Worm (Caenorhabditis elegans): ENCODE measurements around the gene dhs-30.

Gene dhs-30

DNA sequence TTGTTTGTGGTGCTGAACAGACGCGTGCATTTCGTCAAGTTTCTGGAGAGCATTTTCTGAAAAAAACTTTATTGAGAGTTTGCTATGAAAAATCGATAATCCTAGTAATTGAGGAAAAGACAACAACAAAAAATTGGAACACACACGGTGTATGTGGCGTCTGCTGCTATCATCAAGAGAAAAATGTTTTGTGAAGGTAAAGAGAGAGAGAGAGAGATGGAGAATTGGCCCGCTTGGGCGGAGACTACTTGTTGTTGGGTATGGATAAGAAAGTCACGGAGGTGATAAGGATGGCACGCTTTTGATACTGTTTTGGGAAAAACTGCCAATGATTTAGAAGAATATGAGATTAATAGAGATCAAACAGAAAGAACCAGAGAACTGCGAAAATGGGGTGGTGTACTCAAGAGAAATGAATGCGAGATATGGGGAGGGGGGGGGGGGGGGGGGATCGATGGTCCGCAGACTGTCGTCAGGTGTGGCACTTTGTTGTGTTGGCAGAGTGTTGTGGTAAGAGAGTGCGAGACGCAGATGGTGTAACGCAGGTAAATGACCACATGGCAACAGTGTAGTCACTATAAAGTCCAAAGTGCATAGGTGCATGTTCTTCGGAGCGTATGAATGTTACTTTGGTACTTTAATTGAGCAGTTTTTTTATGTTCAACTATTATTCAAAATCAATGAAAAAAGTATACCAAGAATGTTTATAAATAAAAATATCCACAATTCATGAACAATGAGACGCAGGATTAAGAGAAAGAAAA is 18.4 kb downstream of the dhs-30 start, which contains the start of gene acdh-7:
TSS of gene acdh-7 (minus strand) at position 56 of the 764 bp plus-strand sequence.
- no peak for TF ChIP-seq nhr-25 (tag; optimal IDR thresholded peaks at IDR 0.05)
- TF ChIP-seq ama-1 (optimal IDR thresholded peaks at IDR 0.05) = no peak
- peak; percentile 20 for TF ChIP-seq pqm-1 (tag; optimal IDR thresholded peaks at IDR 0.05)
- TF ChIP-seq daf-12 (tag; optimal IDR thresholded peaks at IDR 0.05) = no peak
- TF ChIP-seq nhr-23 (tag; optimal IDR thresholded peaks at IDR 0.05) = no peak
- TF ChIP-seq fkh-10 (GFP tag; optimal IDR thresholded peaks at IDR 0.05) = no peak
- no peak for TF ChIP-seq nhr-11 (tag; optimal IDR thresholded peaks at IDR 0.05)
- TF ChIP-seq ZK546.5 (tag; optimal IDR thresholded peaks at IDR 0.05) = no peak
- TF ChIP-seq elt-3 (tag; optimal IDR thresholded peaks at IDR 0.05) = peak in 2 of 3 experiments; percentile 21 to 38
- peak; percentile 14 for TF ChIP-seq nhr-43 (tag; optimal IDR thresholded peaks at IDR 0.05; ENCODE audit: poor library complexity, severe bottlenecking)
- peak; percentile 76 for TF ChIP-seq elt-2 (tag; optimal IDR thresholded peaks at IDR 0.05)
- no peak for TF ChIP-seq lin-39 (tag; optimal IDR thresholded peaks at IDR 0.05)
- TF ChIP-seq nhr-12 (tag; optimal IDR thresholded peaks at IDR 0.05) = no peak
- TF ChIP-seq pha-4 (tag; optimal IDR thresholded peaks at IDR 0.05) = no peak
- TF ChIP-seq nfya-1 (tag; optimal IDR thresholded peaks at IDR 0.05; ENCODE audit: insufficient read depth) = peak; percentile 28
- no peak for TF ChIP-seq aly-2 (tag; optimal IDR thresholded peaks at IDR 0.05)
- no peak for TF ChIP-seq tbx-2 (tag; optimal IDR thresholded peaks at IDR 0.05)
- no peak for TF ChIP-seq nhr-77 (tag; optimal IDR thresholded peaks at IDR 0.05)
- no peak for TF ChIP-seq unc-39 (tag; optimal IDR thresholded peaks at IDR 0.05)
- no peak for TF ChIP-seq ceh-9 (tag; optimal IDR thresholded peaks at IDR 0.05)
- TF ChIP-seq nhr-237 (tag; optimal IDR thresholded peaks at IDR 0.05) = no peak
- no peak for TF ChIP-seq elt-1 (tag; optimal IDR thresholded peaks at IDR 0.05)
- no peak for TF ChIP-seq sea-2 (GFP tag; optimal IDR thresholded peaks at IDR 0.05)
- no peak for TF ChIP-seq nhr-28 (tag; optimal IDR thresholded peaks at IDR 0.05)
- TF ChIP-seq jun-1 (tag; optimal IDR thresholded peaks at IDR 0.05) = no peak
- no peak for TF ChIP-seq lsy-12 (tag; optimal IDR thresholded peaks at IDR 0.05)
- no peak for TF ChIP-seq nhr-76 (tag; optimal IDR thresholded peaks at IDR 0.05)
- no peak for TF ChIP-seq hmg-11 (tag; optimal IDR thresholded peaks at IDR 0.05)
- peak; percentile 64 for TF ChIP-seq ceh-28 (tag; optimal IDR thresholded peaks at IDR 0.05)
- no peak for TF ChIP-seq ztf-11 (tag; optimal IDR thresholded peaks at IDR 0.05)
- no peak for TF ChIP-seq R02D3.7 (tag; optimal IDR thresholded peaks at IDR 0.05)
- TF ChIP-seq fkh-2 (tag; optimal IDR thresholded peaks at IDR 0.05) = no peak
- TF ChIP-seq ztf-4 (tag; optimal IDR thresholded peaks at IDR 0.05) = no peak
- no peak for TF ChIP-seq snpc-4 (tag; optimal IDR thresholded peaks at IDR 0.05)
- TF ChIP-seq eor-1 (tag; optimal IDR thresholded peaks at IDR 0.05) = no peak
- no peak for TF ChIP-seq egl-5 (tag; optimal IDR thresholded peaks at IDR 0.05)
- no peak for TF ChIP-seq mdl-1 (tag; optimal IDR thresholded peaks at IDR 0.05)
- TF ChIP-seq unc-62 (GFP tag; optimal IDR thresholded peaks at IDR 0.05) = no peak
- no peak for TF ChIP-seq fos-1 (tag; optimal IDR thresholded peaks at IDR 0.05)

DNA sequence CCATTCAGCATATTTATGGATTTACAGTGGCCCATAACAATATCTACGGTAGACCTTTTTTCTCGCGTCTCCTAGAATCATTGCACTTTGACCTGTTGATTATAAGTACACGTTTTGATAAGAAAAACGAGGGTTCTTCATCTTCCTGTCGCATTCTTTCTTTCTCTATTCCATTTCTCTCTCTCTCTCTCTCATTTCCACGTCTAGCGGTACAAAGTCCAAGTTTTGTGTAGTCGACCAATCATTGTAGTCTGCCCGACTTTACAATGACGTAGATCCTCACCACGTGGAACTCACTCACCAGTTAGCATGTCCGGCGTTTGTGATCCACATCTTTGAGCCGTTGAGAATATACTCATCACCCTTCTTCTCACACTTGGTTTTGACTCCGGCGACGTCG is 19.5 kb downstream of the dhs-30 start:
- peak; percentile 91 for TF ChIP-seq nfya-1 (tag; optimal IDR thresholded peaks at IDR 0.05; ENCODE audit: insufficient read depth)
- TF ChIP-seq jun-1 (tag; optimal IDR thresholded peaks at IDR 0.05) = peak; percentile 51
- TF ChIP-seq pqm-1 (tag; optimal IDR thresholded peaks at IDR 0.05) = peak; percentile 52
- peak; percentile 54 for TF ChIP-seq nhr-23 (tag; optimal IDR thresholded peaks at IDR 0.05)
- no peak for TF ChIP-seq daf-12 (tag; optimal IDR thresholded peaks at IDR 0.05)
- peak; percentile 46 for TF ChIP-seq nhr-43 (tag; optimal IDR thresholded peaks at IDR 0.05; ENCODE audit: poor library complexity, severe bottlenecking)
- TF ChIP-seq tbx-2 (tag; optimal IDR thresholded peaks at IDR 0.05) = no peak
- no peak for TF ChIP-seq lsy-12 (tag; optimal IDR thresholded peaks at IDR 0.05)
- no peak for TF ChIP-seq nhr-67 (tag; optimal IDR thresholded peaks at IDR 0.05)
- TF ChIP-seq nhr-28 (tag; optimal IDR thresholded peaks at IDR 0.05) = no peak
- peak; percentile 39 for TF ChIP-seq mdl-1 (tag; optimal IDR thresholded peaks at IDR 0.05)
- TF ChIP-seq ceh-16 (tag; optimal IDR thresholded peaks at IDR 0.05) = no peak
- TF ChIP-seq hmg-11 (tag; optimal IDR thresholded peaks at IDR 0.05) = no peak
- TF ChIP-seq egl-5 (tag; optimal IDR thresholded peaks at IDR 0.05) = no peak
- TF ChIP-seq unc-62 (GFP tag; optimal IDR thresholded peaks at IDR 0.05) = no peak
- TF ChIP-seq egl-27 (tag; optimal IDR thresholded peaks at IDR 0.05) = no peak
- peak; percentile 67 for TF ChIP-seq elt-2 (tag; optimal IDR thresholded peaks at IDR 0.05)
- no peak for TF ChIP-seq aly-2 (tag; optimal IDR thresholded peaks at IDR 0.05)
- TF ChIP-seq ztf-4 (tag; optimal IDR thresholded peaks at IDR 0.05) = no peak
- TF ChIP-seq snpc-4 (tag; optimal IDR thresholded peaks at IDR 0.05) = no peak
- TF ChIP-seq nhr-237 (tag; optimal IDR thresholded peaks at IDR 0.05) = no peak
- TF ChIP-seq nhr-11 (tag; optimal IDR thresholded peaks at IDR 0.05) = peak; percentile 36
- TF ChIP-seq nhr-77 (tag; optimal IDR thresholded peaks at IDR 0.05) = no peak
- peak in 2 of 3 experiments; percentile 12 to 61 for TF ChIP-seq elt-3 (tag; optimal IDR thresholded peaks at IDR 0.05)
- TF ChIP-seq nhr-25 (tag; optimal IDR thresholded peaks at IDR 0.05) = peak; percentile 17
- no peak for TF ChIP-seq sea-2 (GFP tag; optimal IDR thresholded peaks at IDR 0.05)
- TF ChIP-seq ZK546.5 (tag; optimal IDR thresholded peaks at IDR 0.05) = no peak
- no peak for TF ChIP-seq lin-15B (tag; optimal IDR thresholded peaks at IDR 0.05)
- no peak for TF ChIP-seq R02D3.7 (tag; optimal IDR thresholded peaks at IDR 0.05)
